Worm (Caenorhabditis elegans) whole organism, L3 larva: ENCODE results near the gene C13A2.3.

Experiments used
- ZK546.5 ChIP-seq: sonication (generic microtip); optimal IDR thresholded peaks from 2 replicates; lab custom pipeline; 2017; ENCODE audit warnings: missing biosample characterization, missing genetic modification characterization
- elt-1 ChIP-seq: fragments of 150-350 bp; optimal IDR thresholded peaks from 2 replicates; lab custom pipeline; 2014; ENCODE audit warnings: missing biosample characterization, missing genetic modification characterization
- elt-2 ChIP-seq: sonication (generic microtip); optimal IDR thresholded peaks from 2 replicates; lab custom pipeline; 2016; ENCODE audit warnings: missing genetic modification reagents, mild to moderate bottlenecking, missing genetic modification characterization, missing compliant biosample characterization
- hmg-11 ChIP-seq: sonication (generic microtip); optimal IDR thresholded peaks from 2 replicates; lab custom pipeline; 2016; ENCODE audit warnings: missing genetic modification characterization, missing compliant biosample characterization
- jun-1 ChIP-seq: fragments of 150-350 bp; optimal IDR thresholded peaks from 2 replicates; lab custom pipeline; 2014; ENCODE audit warnings: missing biosample characterization, missing genetic modification reagents, missing genetic modification characterization
- mdl-1 ChIP-seq: fragments of 150-350 bp; optimal IDR thresholded peaks from 2 replicates; lab custom pipeline; 2014; ENCODE audit warnings: missing biosample characterization, missing genetic modification characterization
- nhr-11 ChIP-seq: fragments of 150-350 bp; optimal IDR thresholded peaks from 2 replicates; lab custom pipeline; 2014; ENCODE audit warnings: missing biosample characterization, missing genetic modification characterization
- nhr-25 ChIP-seq: sonication (generic microtip); optimal IDR thresholded peaks from 2 replicates; lab custom pipeline; 2017; ENCODE audit warnings: missing biosample characterization, missing genetic modification characterization
- pqm-1 ChIP-seq: fragments of 150-350 bp; optimal IDR thresholded peaks from 2 replicates; lab custom pipeline; 2017; ENCODE audit warnings: missing biosample characterization, missing genetic modification characterization, inconsistent platforms
- skn-1 ChIP-seq: fragments of 150-350 bp; optimal IDR thresholded peaks from 2 replicates; lab custom pipeline; 2014; ENCODE audit warnings: missing biosample characterization, missing genetic modification characterization
- ztf-4 ChIP-seq: fragments of 150-350 bp; optimal IDR thresholded peaks from 2 replicates; lab custom pipeline; 2014; ENCODE audit warnings: missing biosample characterization, missing genetic modification characterization

Gene C13A2.3

DNA sequence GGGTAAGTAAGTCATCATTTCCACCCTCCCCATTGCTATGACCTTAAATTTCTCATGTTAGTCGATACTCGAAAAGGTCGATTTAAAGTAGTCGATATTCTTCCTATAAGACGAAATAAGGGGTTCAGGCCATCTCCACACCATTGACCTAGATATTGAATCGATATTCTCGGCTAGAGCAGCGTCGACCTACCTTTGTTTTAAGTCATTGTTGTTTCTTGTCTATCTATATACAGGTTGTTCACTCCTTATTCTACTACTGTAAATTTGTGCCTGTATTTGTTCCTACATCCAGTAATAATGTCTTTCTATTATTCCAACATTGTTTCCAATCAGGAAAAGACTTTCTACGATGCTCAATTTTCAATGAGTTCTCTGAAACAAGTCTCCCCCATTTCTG lies 44.8 kb downstream of the C13A2.3 start, which contains the start of gene F10G2.4:
TSS of gene F10G2.4 (plus strand) at position 301 of the 400 bp plus-strand sequence.
- TF ChIP-seq ztf-4 = no peak
- no peak for TF ChIP-seq elt-1 (tag; lab: Kevin White, UChicago)
- TF ChIP-seq jun-1 (tag; lab: Kevin White, UChicago) = no peak

DNA sequence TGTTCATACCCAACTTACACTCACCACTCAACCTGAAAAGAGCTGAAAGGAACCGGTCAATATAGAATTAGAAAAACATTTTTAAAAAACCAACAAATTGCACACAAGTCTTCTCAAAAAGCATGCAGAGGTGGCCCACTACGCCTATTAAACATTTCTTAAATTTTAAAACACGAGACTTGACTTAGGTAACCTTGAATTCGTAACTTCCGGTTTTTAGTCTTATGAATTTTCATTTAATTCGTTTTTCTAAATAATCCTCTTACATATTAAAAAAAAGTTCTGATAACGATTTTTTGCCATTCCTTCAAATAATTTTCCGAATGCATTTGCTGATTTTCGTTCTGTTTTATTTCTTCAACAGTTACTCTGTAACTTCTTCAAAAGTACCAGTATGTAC lies 46.0 kb downstream of the C13A2.3 start, which contains the start of gene clec-7:
TSS of gene clec-7 (plus strand) at position 301 of the 400 bp plus-strand sequence.
- TF ChIP-seq nhr-11 (tag; lab: Kevin White, UChicago) (no peak), elt-2 (tag; lab: Kevin White, UChicago) (peak; percentile 2)

DNA sequence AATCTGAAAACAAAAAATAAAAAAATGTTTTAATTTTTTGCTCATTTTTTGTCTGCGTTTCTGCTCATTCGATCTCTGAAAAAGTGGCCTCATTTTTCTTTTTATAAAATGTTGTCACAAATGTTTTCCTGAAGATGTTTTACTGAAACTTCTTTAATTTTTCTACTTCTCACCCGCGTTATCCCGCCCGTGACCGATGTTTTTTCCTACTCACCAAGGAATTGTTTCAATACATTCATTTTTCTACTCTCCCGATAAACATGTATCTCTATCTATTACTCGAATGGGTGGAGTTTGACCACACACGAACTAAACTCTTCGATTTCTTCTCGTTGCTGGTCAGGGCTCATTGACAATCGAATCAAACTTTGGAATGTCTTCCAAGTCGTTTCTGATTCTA lies 48.7 kb downstream of the C13A2.3 start, which contains the start of gene F10G2.2:
TSS of gene F10G2.2 (plus strand) at position 301 of the 400 bp plus-strand sequence.
- TF ChIP-seq hmg-11 (tag; lab: Kevin White, UChicago) (no peak), mdl-1 (tag; lab: Kevin White, UChicago) (no peak), nhr-11 (tag; lab: Kevin White, UChicago) (no peak)
- TF ChIP-seq, all 47 proteins: peak for 0

DNA sequence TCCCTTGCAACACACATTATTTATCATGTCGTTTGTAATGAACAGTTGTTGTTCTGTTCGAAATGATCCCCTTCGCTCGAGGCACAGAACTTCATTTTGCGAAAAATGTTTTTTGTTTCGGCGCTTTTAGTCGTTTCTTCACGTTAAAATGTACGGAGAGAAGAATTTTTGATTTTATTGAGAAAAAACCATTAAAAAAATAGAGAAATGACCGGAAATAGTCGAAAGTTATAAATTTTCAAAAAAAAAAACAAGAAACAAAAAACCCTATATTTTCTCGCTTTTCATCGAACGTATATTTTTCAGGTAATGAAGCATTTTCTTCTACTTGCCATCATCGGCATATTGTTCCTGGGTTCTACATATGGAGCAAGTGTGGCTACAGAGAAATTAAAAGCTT lies 50.1 kb downstream of the C13A2.3 start, which contains the start of gene F10G2.1:
TSS of gene F10G2.1 (plus strand) at position 301 of the 400 bp plus-strand sequence.
- TF ChIP-seq ZK546.5 (tag; lab: Kevin White, UChicago) (no peak), nhr-25 (tag; lab: Kevin White, UChicago) (no peak), skn-1 (tag; lab: Kevin White, UChicago) (no peak), pqm-1 (no peak)
